Fruit fly (Drosophila melanogaster): Measurements from ENCODE around the gene tau.

- no peak for TF ChIP-seq Ets21C (GFP tag; optimal IDR thresholded peaks at IDR 0.05)
- no peak for TF ChIP-seq svp (GFP tag)
- no peak for TF ChIP-seq CG31627 (GFP tag; optimal IDR thresholded peaks at IDR 0.05)
- no peak for TF ChIP-seq CG6854 (GFP tag; optimal IDR thresholded peaks at IDR 0.05)
- no peak for TF ChIP-seq esn (GFP tag; optimal IDR thresholded peaks at IDR 0.05)
- TF ChIP-seq fd59A (GFP tag; optimal IDR thresholded peaks at IDR 0.05): no peak
- TF ChIP-seq Lpt (GFP tag; optimal IDR thresholded peaks at IDR 0.05): no peak
- TF ChIP-seq CG16779 (tag; optimal IDR thresholded peaks at IDR 0.05): no peak
- TF ChIP-seq OdsH (GFP tag; optimal IDR thresholded peaks at IDR 0.05): no peak
- TF ChIP-seq CG8319 (GFP tag; optimal IDR thresholded peaks at IDR 0.05): no peak
- no peak for TF ChIP-seq eg (GFP tag; IDR thresholded peaks at IDR 0.05)
- TF ChIP-seq ss (GFP tag; optimal IDR thresholded peaks at IDR 0.05): no peak
- no peak for TF ChIP-seq Gug (GFP tag; IDR thresholded peaks at IDR 0.05)
- TF ChIP-seq CG8632 (GFP tag; optimal IDR thresholded peaks at IDR 0.05): no peak
These were observed 4.6 kb upstream of the tau start for dm6 chr3R:27661389-27661788.
